Fruit fly (Drosophila melanogaster) Kc167 (cell line): ENCODE data around the gene CG2652.

Experiments
- Myc ChIP-seq: fragments of >200 bp; optimal IDR thresholded peaks from 2 replicates; lab custom pipeline; 2017; ENCODE audit warnings: missing external identifiers
- Sin3A ChIP-seq: fragments of >200 bp; optimal IDR thresholded peaks from 2 replicates; lab custom pipeline; 2018; ENCODE audit warnings: missing external identifiers
- h ChIP-seq: fragments of >200 bp; optimal IDR thresholded peaks from 3 replicates; lab custom pipeline; 2018; ENCODE audit warnings: missing external identifiers
- insv ChIP-seq: fragments of >200 bp; optimal IDR thresholded peaks from 3 replicates; lab custom pipeline; 2018; ENCODE audit warnings: missing external identifiers
- psq ChIP-seq: fragments of >200 bp; optimal IDR thresholded peaks from 2 replicates; lab custom pipeline; 2017; ENCODE audit warnings: missing external identifiers
- ttk ChIP-seq: sonication (Bioruptor generic); optimal IDR thresholded peaks from 2 replicates; lab custom pipeline; 2017; ENCODE audit warnings: missing external identifiers

Gene CG2652

DNA sequence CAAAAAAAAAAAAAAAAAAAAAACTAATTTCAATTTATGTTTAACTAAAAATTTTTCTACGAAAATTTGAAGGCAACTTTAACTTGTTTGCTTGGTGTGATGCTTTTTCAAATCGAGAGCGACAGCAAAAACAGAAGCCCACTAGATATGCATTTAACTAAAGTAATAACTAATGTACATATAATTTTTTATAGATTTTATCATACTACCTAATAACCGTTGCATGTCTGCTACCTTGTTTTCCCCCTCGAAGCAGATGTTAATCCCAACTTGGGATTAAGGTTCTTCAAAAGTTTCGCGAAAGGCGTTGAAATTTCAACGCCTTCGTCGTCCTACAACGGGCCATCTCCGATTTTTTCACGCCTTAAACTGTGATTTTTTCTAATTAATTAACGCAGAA is at the start of gene CG2652:
CG2652 (minus strand) TSS at position 101 of the 400 bp plus-strand sequence.
- TF ChIP-seq h (lab: Kevin White, UChicago) = no peak
- TF ChIP-seq insv (lab: Kevin White, UChicago) = no peak
- no peak for TF ChIP-seq psq (lab: Kevin White, UChicago)
- TF ChIP-seq Myc (lab: Kevin White, UChicago) = no peak
- no peak for TF ChIP-seq Sin3A (lab: Kevin White, UChicago)

dm6 chrX:2732127-2732526 is 49.4 kb upstream of the CG2652 start, which contains the start of the genes ttm50 and CG2712:
Gene ttm50 (minus strand): TSS chrX:2732190.
Gene CG2712 (plus strand): TSS chrX:2732469.
- TF ChIP-seq psq (lab: Kevin White, UChicago) = no peak
- no peak for TF ChIP-seq insv (lab: Kevin White, UChicago)
- TF ChIP-seq Myc (lab: Kevin White, UChicago) = no peak
- no peak for TF ChIP-seq h (lab: Kevin White, UChicago)
- TF ChIP-seq ttk = no peak
- no peak for TF ChIP-seq Sin3A (lab: Kevin White, UChicago)

dm6 chrX:2727506-2727905 is 44.8 kb upstream of the CG2652 start, which contains the start of gene dwg:
Gene dwg (plus strand): TSS chrX:2727698.
- TF ChIP-seq Sin3A (lab: Kevin White, UChicago) = no peak
- TF ChIP-seq h (lab: Kevin White, UChicago) = no peak
- TF ChIP-seq psq (lab: Kevin White, UChicago) = no peak
- no peak for TF ChIP-seq Myc (lab: Kevin White, UChicago)

dm6 chrX:2726420-2726819 is 43.7 kb upstream of the CG2652 start, which contains the start of gene vilya:
Gene vilya (plus strand): TSS chrX:2726678.
- TF ChIP-seq psq (lab: Kevin White, UChicago) = no peak
- TF ChIP-seq insv (lab: Kevin White, UChicago) = no peak
- TF ChIP-seq Myc (lab: Kevin White, UChicago) = no peak
- no peak for TF ChIP-seq h (lab: Kevin White, UChicago)
- no peak for TF ChIP-seq Sin3A (lab: Kevin White, UChicago)

- TF ChIP-seq Myc (lab: Kevin White, UChicago) (no peak), psq (lab: Kevin White, UChicago) (no peak), ttk (no peak), h (lab: Kevin White, UChicago) (no peak), Sin3A (lab: Kevin White, UChicago) (no peak), insv (lab: Kevin White, UChicago) (no peak)
These were observed 37.4 kb upstream of the CG2652 start, which contains the start of gene CG2701 for dm6 chrX:2720122-2720521. Gene CG2701 (minus strand): TSS chrX:2720327.

DNA sequence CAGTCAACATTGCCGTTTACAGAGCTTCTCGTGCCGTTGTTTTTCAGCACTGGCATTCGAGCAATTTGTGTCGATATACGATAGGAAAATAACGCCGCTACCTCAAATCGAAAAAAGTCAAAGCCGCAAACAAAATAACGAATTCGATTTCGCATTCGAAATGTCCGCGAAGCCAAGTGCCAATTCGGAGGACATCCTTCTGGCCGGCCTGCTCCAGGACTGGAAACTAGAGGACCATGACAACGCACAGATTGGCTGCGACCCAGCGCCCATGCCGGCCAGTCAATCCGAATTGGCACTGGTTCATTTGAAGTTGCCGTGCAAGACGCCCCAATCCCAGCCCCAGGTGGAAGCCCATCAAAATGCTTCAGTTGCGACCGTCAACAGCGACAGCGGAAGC is 32.0 kb upstream of the CG2652 start:
- no peak for TF ChIP-seq Sin3A (lab: Kevin White, UChicago)
- no peak for TF ChIP-seq Myc (lab: Kevin White, UChicago)
- no peak for TF ChIP-seq insv (lab: Kevin White, UChicago)
- TF ChIP-seq ttk = no peak
- no peak for TF ChIP-seq h (lab: Kevin White, UChicago)
- no peak for TF ChIP-seq psq (lab: Kevin White, UChicago)

DNA sequence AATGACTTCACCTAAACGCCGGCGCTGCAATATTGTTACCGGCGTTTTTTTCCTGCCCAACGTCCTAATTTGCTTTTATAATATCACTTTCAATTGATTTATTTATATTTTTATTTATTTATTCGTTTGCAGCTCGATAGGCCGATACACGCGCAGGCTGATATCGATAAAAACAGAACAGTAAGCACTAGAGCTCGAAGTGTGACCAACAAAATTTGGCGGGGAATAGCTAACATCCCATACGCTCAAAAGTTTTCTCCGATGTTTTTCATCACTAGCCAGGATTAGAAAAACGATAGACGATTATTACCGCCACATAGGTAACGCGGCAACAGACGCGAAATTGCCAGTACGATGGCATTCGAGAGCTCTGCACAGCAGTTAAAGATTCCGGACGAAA is 31.0 kb upstream of the CG2652 start, which contains the start of the genes CG2685 and CG2694:
CG2685 (minus strand) TSS at position 185 of the 400 bp plus-strand sequence.
CG2694 (plus strand) TSS at position 304 of the 400 bp plus-strand sequence.
- TF ChIP-seq h (lab: Kevin White, UChicago) = no peak
- no peak for TF ChIP-seq Myc (lab: Kevin White, UChicago)
- TF ChIP-seq Sin3A (lab: Kevin White, UChicago) = no peak
- no peak for TF ChIP-seq ttk
- no peak for TF ChIP-seq psq (lab: Kevin White, UChicago)
- TF ChIP-seq insv (lab: Kevin White, UChicago) = no peak

- TF ChIP-seq insv (lab: Kevin White, UChicago) (no peak), Myc (lab: Kevin White, UChicago) (no peak), psq (lab: Kevin White, UChicago) (no peak), Sin3A (lab: Kevin White, UChicago) (no peak), h (lab: Kevin White, UChicago) (no peak), ttk (no peak)
These were observed 25.5 kb upstream of the CG2652 start, which contains the start of gene CG2681 for dm6 chrX:2708156-2708734. Gene CG2681 (plus strand): TSS chrX:2708684.

dm6 chrX:2707377-2708090 is 24.8 kb upstream of the CG2652 start, which contains the start of gene CG2680:
Gene CG2680 (minus strand): TSS chrX:2707427.
- TF ChIP-seq Sin3A (lab: Kevin White, UChicago) (no peak), ttk (no peak), h (lab: Kevin White, UChicago) (no peak), psq (lab: Kevin White, UChicago) (no peak), insv (lab: Kevin White, UChicago) (no peak), Myc (lab: Kevin White, UChicago) (no peak)

DNA sequence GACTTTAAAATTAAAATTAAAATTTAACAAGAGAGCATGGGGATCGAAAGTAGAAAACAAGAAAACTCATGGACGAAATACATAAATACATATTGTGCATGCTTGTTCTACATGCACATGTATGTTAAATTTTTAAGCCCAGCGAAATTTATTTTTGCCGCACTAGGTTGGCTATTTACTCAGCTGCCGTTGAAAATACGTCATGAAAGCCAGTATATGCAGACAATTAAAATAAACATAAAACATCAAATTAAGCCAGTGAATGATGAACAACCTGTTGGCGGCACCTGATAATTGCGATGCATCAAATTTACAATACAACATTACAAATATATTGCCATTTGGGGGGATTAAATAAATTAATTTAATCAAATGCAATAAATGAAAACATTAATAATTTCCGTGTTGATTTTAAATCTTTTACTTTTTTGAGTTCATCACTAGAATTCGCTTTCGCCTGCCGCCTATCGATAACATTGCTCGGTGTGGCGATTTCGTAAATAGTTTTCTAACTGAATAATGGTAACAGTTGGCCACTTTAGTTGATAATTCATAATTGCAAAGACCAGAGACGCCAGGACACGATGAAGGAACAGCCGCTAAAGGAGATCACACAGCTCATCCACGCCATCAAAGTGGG is 21.5 kb upstream of the CG2652 start, which contains the start of gene eIF2Bbeta:
eIF2Bbeta (plus strand) TSS at position 438 of the 640 bp plus-strand sequence.
- no peak for TF ChIP-seq h (lab: Kevin White, UChicago)
- TF ChIP-seq psq (lab: Kevin White, UChicago) = no peak
- no peak for TF ChIP-seq ttk
- no peak for TF ChIP-seq insv (lab: Kevin White, UChicago)
- no peak for TF ChIP-seq Sin3A (lab: Kevin White, UChicago)
- TF ChIP-seq Myc (lab: Kevin White, UChicago) = no peak

DNA sequence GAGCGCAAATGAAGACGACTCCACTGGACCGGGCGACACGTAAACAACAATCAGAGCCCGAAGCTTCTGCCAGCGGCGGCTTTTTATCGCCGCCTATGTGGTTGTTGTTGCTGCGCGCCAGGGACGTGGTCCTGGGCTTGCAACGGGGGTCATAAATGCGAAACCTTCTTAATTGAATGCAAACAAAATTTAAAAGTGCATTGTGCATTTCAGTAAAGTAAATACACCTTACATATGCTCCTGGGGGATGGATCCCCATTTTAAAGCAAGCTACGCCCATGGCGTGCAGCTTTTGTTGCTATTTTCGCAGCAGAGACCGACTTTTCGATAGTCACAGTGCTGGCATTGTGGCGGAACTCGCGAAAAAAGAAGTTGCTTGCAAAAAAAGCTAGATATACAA is 21.0 kb upstream of the CG2652 start, which contains the start of gene Ugalt:
Ugalt (minus strand) TSS at position 160 of the 400 bp plus-strand sequence.
- TF ChIP-seq Myc (lab: Kevin White, UChicago) (no peak), ttk (no peak), h (lab: Kevin White, UChicago) (no peak), psq (lab: Kevin White, UChicago) (no peak), Sin3A (lab: Kevin White, UChicago) (no peak), insv (lab: Kevin White, UChicago) (no peak)
